Worm (Caenorhabditis elegans) whole organism, L3 larva: ENCODE results near the gene W03C9.2.

ENCODE experiments used
- ama-1 ChIP-seq: fragments of 150-350 bp; optimal IDR thresholded peaks from 2 replicates; lab custom pipeline; 2018
- ceh-82 ChIP-seq: fragments of 150-350 bp; optimal IDR thresholded peaks from 2 replicates; lab custom pipeline; 2014; ENCODE audit warnings: missing biosample characterization, missing genetic modification characterization
- fos-1 ChIP-seq: fragments of 150-350 bp; optimal IDR thresholded peaks from 2 replicates; lab custom pipeline; 2014; ENCODE audit warnings: missing biosample characterization, missing genetic modification characterization
- lin-15B ChIP-seq: fragments of 150-350 bp; optimal IDR thresholded peaks from 2 replicates; lab custom pipeline; 2014; ENCODE audit warnings: missing biosample characterization, missing genetic modification characterization
- lin-39 ChIP-seq: fragments of 150-350 bp; optimal IDR thresholded peaks from 2 replicates; lab custom pipeline; 2018; ENCODE audit warnings: missing biosample characterization, missing genetic modification reagents, missing genetic modification characterization
- nhr-28 ChIP-seq: fragments of 150-350 bp; optimal IDR thresholded peaks from 2 replicates; lab custom pipeline; 2014; ENCODE audit warnings: missing biosample characterization, missing genetic modification characterization
- nhr-77 ChIP-seq: fragments of 150-350 bp; optimal IDR thresholded peaks from 2 replicates; lab custom pipeline; 2014; ENCODE audit warnings: missing biosample characterization, missing genetic modification characterization
- sea-2 ChIP-seq: fragments of 150-350 bp; sonication (generic microtip); optimal IDR thresholded peaks from 4 replicates; lab custom pipeline; 2014; ENCODE audit warnings: missing biosample characterization, missing genetic modification reagents, missing genetic modification characterization

- TF ChIP-seq nhr-77 (tag; lab: Kevin White, UChicago) (no peak), fos-1 (tag; lab: Kevin White, UChicago) (no peak), ceh-82 (tag; lab: Kevin White, UChicago) (no peak), lin-15B (tag; lab: Kevin White, UChicago) (no peak), sea-2 (GFP tag; lab: Kevin White, UChicago) (no peak), ama-1 (no peak), nhr-28 (tag; lab: Kevin White, UChicago) (no peak), lin-39 (tag; lab: Kevin White, UChicago) (no peak)
Measured at ce11 chrII:11930132-11930531, 32.0 kb upstream of the W03C9.2 start.
